Fruit fly (Drosophila melanogaster) whole organism, embryonic: ENCODE results near the gene mxt.

ENCODE experiments used
- B-H1 ChIP-seq: fragments of 200-800 bp; sonication (Bioruptor generic); IDR thresholded peaks from 3 replicates; pipeline ENCODE4 v1.3.6; 2022; ENCODE audit warnings: missing biosample characterization, missing genetic modification characterization
- CG11093 ChIP-seq: fragments of 200-800 bp; sonication (Bioruptor generic); IDR thresholded peaks from 3 replicates; pipeline ENCODE4 v1.3.6; 2022; ENCODE audit warnings: missing biosample characterization, missing genetic modification characterization
- CG11723 ChIP-seq: fragments of 200-800 bp; sonication (Bioruptor generic); optimal IDR thresholded peaks from 2 replicates; lab custom pipeline; 2017; ENCODE audit warnings: missing biosample characterization, mild to moderate bottlenecking, missing genetic modification characterization
- CG13424 ChIP-seq: fragments of 200-800 bp; sonication (Bioruptor generic); optimal IDR thresholded peaks from 2 replicates; lab custom pipeline; 2019; ENCODE audit warnings: missing biosample characterization, mild to moderate bottlenecking, missing genetic modification characterization, moderate library complexity
- CG14050 ChIP-seq: fragments of 200-800 bp; sonication (Bioruptor generic); IDR thresholded peaks from 3 replicates; pipeline ENCODE4 v1.3.6; 2022; ENCODE audit warnings: missing biosample characterization, missing genetic modification characterization
- CG17912 ChIP-seq: fragments of 200-800 bp; sonication (Bioruptor generic); optimal IDR thresholded peaks from 2 replicates; lab custom pipeline; 2018; ENCODE audit warnings: missing biosample characterization, mild to moderate bottlenecking, missing genetic modification characterization
- CG18476 ChIP-seq: fragments of 200-800 bp; sonication (Bioruptor generic); optimal IDR thresholded peaks from 2 replicates; lab custom pipeline; 2016; ENCODE audit warnings: missing biosample characterization, mild to moderate bottlenecking, missing genetic modification characterization
- CG2712 ChIP-seq: fragments of 200-800 bp; optimal IDR thresholded peaks from 3 replicates; lab custom pipeline; 2019; ENCODE audit warnings: missing biosample characterization, mild to moderate bottlenecking, missing genetic modification characterization, moderate library complexity
- CG30431 ChIP-seq: fragments of 200-800 bp; sonication (Bioruptor generic); optimal IDR thresholded peaks from 2 replicates; lab custom pipeline; 2017; ENCODE audit warnings: missing biosample characterization, missing genetic modification characterization
- CG31441 ChIP-seq: fragments of 200-800 bp; sonication (Bioruptor generic); IDR thresholded peaks from 2 replicates; pipeline ENCODE4 v1.3.6; 2022; ENCODE audit warnings: missing biosample characterization, missing genetic modification characterization
- CG32767 ChIP-seq: fragments of 200-800 bp; sonication (Bioruptor generic); IDR thresholded peaks from 2 replicates; pipeline ENCODE4 v1.3.6; 2022; ENCODE audit warnings: missing biosample characterization, missing genetic modification characterization
- CG43689 ChIP-seq: fragments of 200-800 bp; sonication (Bioruptor generic); IDR thresholded peaks from 2 replicates; pipeline ENCODE4 v1.3.6; 2022; ENCODE audit warnings: missing biosample characterization, missing genetic modification characterization
- CG6689 ChIP-seq: fragments of 200-800 bp; sonication (Bioruptor generic); IDR thresholded peaks from 2 replicates; pipeline ENCODE4 v1.3.6; 2022; ENCODE audit warnings: missing biosample characterization, missing genetic modification characterization
- CG7745 ChIP-seq: fragments of 200-800 bp; sonication (Bioruptor generic); optimal IDR thresholded peaks from 2 replicates; lab custom pipeline; 2018; ENCODE audit warnings: missing biosample characterization, mild to moderate bottlenecking, missing genetic modification characterization, moderate library complexity
- CG7839 ChIP-seq: fragments of 200-800 bp; sonication (Bioruptor generic); optimal IDR thresholded peaks from 3 replicates; lab custom pipeline; 2018; ENCODE audit warnings: missing biosample characterization, mild to moderate bottlenecking, missing genetic modification characterization, moderate library complexity
- CG8944 ChIP-seq: fragments of 200-800 bp; sonication (Bioruptor generic); optimal IDR thresholded peaks from 3 replicates; lab custom pipeline; 2016; ENCODE audit warnings: missing biosample characterization, missing genetic modification characterization
- CoRest ChIP-seq: fragments of 200-800 bp; sonication (Bioruptor generic); optimal IDR thresholded peaks from 3 replicates; lab custom pipeline; 2018; ENCODE audit warnings: missing biosample characterization, mild to moderate bottlenecking, missing genetic modification characterization, moderate library complexity
- Eip74EF ChIP-seq, 2 experiments: fragments of 200-800 bp in 1 of 2; fragments of >200 bp in 1 of 2; sonication (Bioruptor generic) in 1 of 2; optimal IDR thresholded peaks; 2 replicates each; lab custom pipeline; 2017 to 2019; ENCODE audit warnings: missing biosample characterization in 2 of 2, missing genetic modification characterization in 2 of 2, mild to moderate bottlenecking in 1 of 2, moderate library complexity in 1 of 2
- H15 ChIP-seq: fragments of 200-800 bp; sonication (Bioruptor generic); IDR thresholded peaks from 3 replicates; pipeline ENCODE4 v1.3.6; 2022; ENCODE audit warnings: missing biosample characterization, missing genetic modification characterization
- Mad ChIP-seq: fragments of 200-800 bp; sonication (Bioruptor generic); optimal IDR thresholded peaks from 2 replicates; lab custom pipeline; 2016; ENCODE audit warnings: missing biosample characterization, missing genetic modification characterization
- Mrtf ChIP-seq: fragments of 200-800 bp; sonication (Bioruptor generic); IDR thresholded peaks from 3 replicates; pipeline ENCODE4 v1.3.6; 2022; ENCODE audit warnings: missing biosample characterization, missing genetic modification characterization
- Nf-YC ChIP-seq: fragments of 200-800 bp; optimal IDR thresholded peaks from 3 replicates; lab custom pipeline; 2019; ENCODE audit warnings: missing biosample characterization, mild to moderate bottlenecking, missing genetic modification characterization, moderate library complexity
- NfI ChIP-seq: fragments of 200-800 bp; sonication (Bioruptor generic); optimal IDR thresholded peaks from 3 replicates; lab custom pipeline; 2018; ENCODE audit warnings: missing biosample characterization, mild to moderate bottlenecking, missing genetic modification characterization, moderate library complexity
- Oaz ChIP-seq: fragments of 200-800 bp; sonication (Bioruptor generic); IDR thresholded peaks from 2 replicates; pipeline ENCODE4 v1.3.6; 2022; ENCODE audit warnings: missing biosample characterization, missing genetic modification characterization
- Oli ChIP-seq: fragments of 200-800 bp; sonication (Bioruptor generic); optimal IDR thresholded peaks from 2 replicates; lab custom pipeline; 2018; ENCODE audit warnings: missing biosample characterization, mild to moderate bottlenecking, missing genetic modification characterization, moderate library complexity
- Ptx1 ChIP-seq: fragments of 200-800 bp; sonication (Bioruptor generic); IDR thresholded peaks from 2 replicates; pipeline ENCODE4 v1.3.6; 2022; ENCODE audit warnings: missing biosample characterization, missing genetic modification characterization
- Rfx ChIP-seq: fragments of 200-800 bp; sonication (Bioruptor generic); IDR thresholded peaks from 2 replicates; pipeline ENCODE4 v1.3.6; 2022; ENCODE audit warnings: missing biosample characterization, missing genetic modification characterization
- Trl ChIP-seq, 3 experiments: fragments of >200 bp in 2 of 3; fragments of 200-800 bp in 1 of 3; sonication (Bioruptor generic) in 1 of 3; optimal IDR thresholded peaks; 2 replicates in 1 of 3; 3 replicates in 2 of 3; lab custom pipeline; 2016 to 2017; ENCODE audit warnings: missing biosample characterization in 1 of 3, missing genetic modification characterization in 1 of 3
- Xbp1 ChIP-seq: fragments of 200-800 bp; sonication (Bioruptor generic); optimal IDR thresholded peaks from 3 replicates; lab custom pipeline; 2016; ENCODE audit warnings: missing biosample characterization, mild to moderate bottlenecking, missing genetic modification characterization
- ap ChIP-seq: fragments of 200-800 bp; sonication (Bioruptor generic); IDR thresholded peaks from 2 replicates; pipeline ENCODE4 v1.3.6; 2022; ENCODE audit warnings: missing biosample characterization, missing genetic modification characterization
- az2 ChIP-seq: fragments of 200-800 bp; sonication (Bioruptor generic); optimal IDR thresholded peaks from 3 replicates; lab custom pipeline; 2016; ENCODE audit warnings: missing biosample characterization, missing genetic modification characterization
- bigmax ChIP-seq: fragments of 200-800 bp; sonication (Bioruptor generic); optimal IDR thresholded peaks from 2 replicates; lab custom pipeline; 2018; ENCODE audit warnings: missing biosample characterization, mild to moderate bottlenecking, missing genetic modification characterization
- br ChIP-seq: fragments of >200 bp; optimal IDR thresholded peaks from 2 replicates; lab custom pipeline; 2017
- corto ChIP-seq: fragments of 200-800 bp; sonication (Bioruptor generic); optimal IDR thresholded peaks from 2 replicates; lab custom pipeline; 2016; ENCODE audit warnings: missing biosample characterization, mild to moderate bottlenecking, missing genetic modification characterization, moderate library complexity
- dysf ChIP-seq: fragments of 200-800 bp; sonication (Bioruptor generic); IDR thresholded peaks from 3 replicates; pipeline ENCODE4 v1.3.6; 2022; ENCODE audit warnings: missing biosample characterization, missing genetic modification characterization
- fd3F ChIP-seq: fragments of 200-800 bp; sonication (Bioruptor generic); optimal IDR thresholded peaks from 2 replicates; lab custom pipeline; 2018; ENCODE audit warnings: missing biosample characterization, mild to moderate bottlenecking, missing genetic modification characterization, moderate library complexity
- jigr1 ChIP-seq: fragments of 200-800 bp; sonication (Bioruptor generic); IDR thresholded peaks from 3 replicates; pipeline ENCODE4 v1.3.6; 2022; ENCODE audit warnings: missing biosample characterization, missing genetic modification characterization
- lab ChIP-seq: fragments of 200-800 bp; sonication (Bioruptor generic); optimal IDR thresholded peaks from 3 replicates; lab custom pipeline; 2017; ENCODE audit warnings: missing biosample characterization, missing genetic modification characterization, mild to moderate bottlenecking, moderate library complexity, missing genetic modification reagents
- nmo ChIP-seq: fragments of 200-800 bp; sonication (Bioruptor generic); optimal IDR thresholded peaks from 2 replicates; lab custom pipeline; 2018; ENCODE audit warnings: missing biosample characterization, mild to moderate bottlenecking, missing genetic modification characterization, moderate library complexity
- odd ChIP-seq: fragments of 200-800 bp; sonication (Bioruptor generic); optimal IDR thresholded peaks from 2 replicates; lab custom pipeline; 2017; ENCODE audit warnings: missing biosample characterization, mild to moderate bottlenecking, missing genetic modification characterization
- onecut ChIP-seq: fragments of 200-800 bp; sonication (Bioruptor generic); IDR thresholded peaks from 2 replicates; pipeline ENCODE4 v1.3.6; 2022; ENCODE audit warnings: missing biosample characterization, missing genetic modification characterization
- repo ChIP-seq: fragments of 200-800 bp; sonication (Bioruptor generic); optimal IDR thresholded peaks from 2 replicates; lab custom pipeline; 2016; ENCODE audit warnings: missing biosample characterization, missing genetic modification characterization
- sens ChIP-seq: fragments of 200-800 bp; sonication (Bioruptor generic); peaks from one replicate; lab custom pipeline; 2016; ENCODE audit warnings: missing biosample characterization, missing genetic modification characterization
- shn ChIP-seq: fragments of 200-800 bp; sonication (Bioruptor generic); optimal IDR thresholded peaks from 3 replicates; lab custom pipeline; 2016; ENCODE audit warnings: missing biosample characterization, missing genetic modification characterization
- sisA ChIP-seq: fragments of 200-800 bp; sonication (Bioruptor generic); IDR thresholded peaks from 2 replicates; pipeline ENCODE4 v1.3.6; 2022; ENCODE audit warnings: missing biosample characterization, missing genetic modification characterization
- slbo ChIP-seq: fragments of 200-800 bp; sonication (Bioruptor generic); IDR thresholded peaks from 2 replicates; pipeline ENCODE4 v1.3.6; 2022; ENCODE audit warnings: missing biosample characterization, missing genetic modification characterization
- stc ChIP-seq: fragments of 200-800 bp; sonication (Bioruptor generic); IDR thresholded peaks from 2 replicates; pipeline ENCODE4 v1.3.6; 2022; ENCODE audit warnings: missing biosample characterization, missing genetic modification characterization
- unc-4 ChIP-seq: fragments of 200-800 bp; sonication (Bioruptor generic); IDR thresholded peaks from 2 replicates; pipeline ENCODE4 v1.3.6; 2022; ENCODE audit warnings: missing biosample characterization, missing genetic modification characterization; ENCODE audit not compliant: partially characterized antibody
- vvl ChIP-seq: fragments of 200-800 bp; sonication (Bioruptor generic); IDR thresholded peaks from 2 replicates; pipeline ENCODE4 v1.3.6; 2022; ENCODE audit warnings: missing biosample characterization, missing genetic modification characterization
- z ChIP-seq: fragments of 200-800 bp; sonication (Bioruptor generic); IDR thresholded peaks from 3 replicates; pipeline ENCODE4 v1.3.6; 2022; ENCODE audit warnings: missing biosample characterization, missing genetic modification characterization
- zfh2 ChIP-seq: fragments of 200-800 bp; sonication (Bioruptor generic); optimal IDR thresholded peaks from 2 replicates; lab custom pipeline; 2016; ENCODE audit warnings: missing biosample characterization, missing genetic modification characterization

The mxt gene

DNA sequence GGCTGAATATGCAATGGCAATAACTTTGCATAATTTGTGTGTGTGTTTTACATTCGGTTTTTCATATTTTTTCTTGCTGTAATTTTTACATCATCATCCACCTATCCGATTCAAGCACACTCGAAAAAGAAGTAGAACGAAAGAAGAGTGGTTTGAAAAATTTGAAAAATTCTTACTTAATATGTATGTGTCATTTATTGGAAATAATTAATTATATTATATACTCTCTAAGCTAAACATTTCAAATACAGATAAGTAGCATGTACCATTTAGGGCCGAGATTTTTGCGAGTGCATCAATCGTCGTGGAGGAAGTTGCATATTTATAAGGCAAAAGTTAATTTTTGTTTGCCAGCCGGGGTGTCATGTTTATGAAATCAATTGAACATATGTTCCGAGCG is 41.0 kb downstream of the mxt start (continued):
- TF ChIP-seq jigr1: no peak
- TF ChIP-seq Mad (GFP tag; lab: Kevin White, UChicago): no peak
- TF ChIP-seq Rfx (GFP tag; lab: Robert Waterston, UW): no peak
- TF ChIP-seq odd (GFP tag; lab: Kevin White, UChicago): no peak
- peak; percentile 82 for TF ChIP-seq vvl
- no peak for TF ChIP-seq CG11723 (GFP tag; lab: Kevin White, UChicago)
- TF ChIP-seq Nf-YC (tag; lab: Kevin White, UChicago): peak; percentile 4
- 0 out of 2 replicates have a peak, but pooled peaks have one; percentile 29 for TF ChIP-seq ap (GFP tag; lab: Robert Waterston, UW)
- peak; percentile 51; the same call in 2 of the 3 replicates for TF ChIP-seq CG14050
- peak; percentile 43 for TF ChIP-seq Oli (tag; lab: Kevin White, UChicago)
- TF ChIP-seq CG17912 (GFP tag; lab: Kevin White, UChicago): no peak
- no peak for TF ChIP-seq unc-4 (GFP tag; lab: Robert Waterston, UW)
- TF ChIP-seq sisA: peak; percentile 33; the same call in 1 of the 2 replicates
- TF ChIP-seq corto: no peak
- TF ChIP-seq B-H1 (GFP tag; lab: Robert Waterston, UW): no peak
- TF ChIP-seq Eip74EF (GFP tag; optimal IDR thresholded peaks at IDR 0.05; lab: Kevin White, UChicago): peak in 1 of 2 experiments; percentile 11
- TF ChIP-seq br: no peak
- TF ChIP-seq CG31441 (GFP tag; lab: Robert Waterston, UW): no peak
- peak; percentile 26 for TF ChIP-seq CoRest
- peak; percentile 15 for TF ChIP-seq Xbp1
- TF ChIP-seq repo (GFP tag; lab: Kevin White, UChicago): no peak
- TF ChIP-seq CG30431 (GFP tag; lab: Kevin White, UChicago): no peak
- TF ChIP-seq NfI (GFP tag; lab: Kevin White, UChicago): peak; percentile 32
- TF ChIP-seq bigmax (GFP tag; lab: Kevin White, UChicago): no peak
- TF ChIP-seq onecut (GFP tag; lab: Robert Waterston, UW): no peak
- peak; percentile 13 for TF ChIP-seq CG2712 (tag; lab: Kevin White, UChicago)
- TF ChIP-seq CG18476 (GFP tag; lab: Kevin White, UChicago): no peak
- TF ChIP-seq CG6689 (GFP tag; lab: Robert Waterston, UW): 0 out of 2 replicates have a peak, but pooled peaks have one; percentile 23
- peak; percentile 44 for TF ChIP-seq CG7839
- no peak for TF ChIP-seq zfh2 (GFP tag; lab: Kevin White, UChicago)
- TF ChIP-seq stc (GFP tag; lab: Robert Waterston, UW): peak; percentile 12; the same call in 1 of the 2 replicates
- TF ChIP-seq shn (GFP tag; lab: Kevin White, UChicago): no peak
- TF ChIP-seq fd3F (GFP tag; lab: Kevin White, UChicago): peak; percentile 20
- TF ChIP-seq az2 (GFP tag; lab: Kevin White, UChicago): peak; percentile 19
- TF ChIP-seq Oaz (GFP tag; lab: Robert Waterston, UW): peak; percentile 37; the same call in 1 of the 2 replicates
- TF ChIP-seq nmo (GFP tag; lab: Kevin White, UChicago): peak; percentile 25
- TF ChIP-seq dysf (GFP tag; lab: Robert Waterston, UW): peak; percentile 56; the same call in 2 of the 3 replicates
- TF ChIP-seq slbo (GFP tag; lab: Robert Waterston, UW): peak; percentile 15; the same call in 1 of the 2 replicates
- TF ChIP-seq Ptx1 (GFP tag; lab: Robert Waterston, UW): peak; percentile 64
- TF ChIP-seq Trl (optimal IDR thresholded peaks at IDR 0.05; lab: Kevin White, UChicago): no peak
- no peak for TF ChIP-seq Trl (GFP tag; optimal IDR thresholded peaks at IDR 0.05; lab: Kevin White, UChicago)
- no peak for TF ChIP-seq CG7745
- TF ChIP-seq Mrtf: 0 out of 3 replicates have a peak, but pooled peaks have one; percentile 10
- no peak for TF ChIP-seq CG8944
- no peak for TF ChIP-seq lab (GFP tag; lab: Kevin White, UChicago)
- TF ChIP-seq CG11093 (GFP tag; lab: Robert Waterston, UW): no peak
- TF ChIP-seq H15 (GFP tag; lab: Robert Waterston, UW): no peak
- TF ChIP-seq z (GFP tag; lab: Robert Waterston, UW): no peak
- no peak for TF ChIP-seq CG32767 (GFP tag; lab: Robert Waterston, UW)
- TF ChIP-seq CG13424: peak; percentile 9
- TF ChIP-seq CG43689 (GFP tag; lab: Robert Waterston, UW): 0 out of 2 replicates have a peak, but pooled peaks have one; percentile 5
- peak; percentile 55 for TF ChIP-seq sens
